Fruit fly (Drosophila melanogaster) whole organism, embryonic: ENCODE results near the gene CG32706.

Experiments used
- Atf3 ChIP-seq: fragments of 200-800 bp; sonication (Bioruptor generic); optimal IDR thresholded peaks from 3 replicates; lab custom pipeline; 2016; ENCODE audit warnings: missing biosample characterization, missing genetic modification characterization
- CG2120 ChIP-seq: fragments of 200-800 bp; sonication (Bioruptor generic); optimal IDR thresholded peaks from 3 replicates; lab custom pipeline; 2016; ENCODE audit warnings: missing biosample characterization, missing genetic modification characterization
- CG30403 ChIP-seq: fragments of 200-800 bp; sonication (Bioruptor generic); optimal IDR thresholded peaks from 3 replicates; lab custom pipeline; 2016; ENCODE audit warnings: missing biosample characterization, missing genetic modification characterization
- dmrt11E ChIP-seq: fragments of 200-800 bp; sonication (Bioruptor generic); optimal IDR thresholded peaks from 3 replicates; lab custom pipeline; 2018; ENCODE audit warnings: missing biosample characterization, mild to moderate bottlenecking, missing genetic modification characterization, moderate library complexity
- dmrt99B ChIP-seq: fragments of 200-800 bp; sonication (Bioruptor generic); optimal IDR thresholded peaks from 2 replicates; lab custom pipeline; 2018; ENCODE audit warnings: missing biosample characterization, mild to moderate bottlenecking, missing genetic modification characterization, moderate library complexity
- dysf ChIP-seq: fragments of 200-800 bp; sonication (Bioruptor generic); IDR thresholded peaks from 3 replicates; pipeline ENCODE4 v1.3.6; 2022; ENCODE audit warnings: missing biosample characterization, missing genetic modification characterization
- lilli ChIP-seq: fragments of 200-800 bp; sonication (Bioruptor generic); optimal IDR thresholded peaks from 3 replicates; lab custom pipeline; 2016; ENCODE audit warnings: missing biosample characterization, missing genetic modification characterization

dm6 chrX:9131523-9131922, 44.6 kb downstream of the CG32706 start:
- TF ChIP-seq lilli (GFP tag; lab: Kevin White, UChicago) (no peak), CG30403 (GFP tag; lab: Kevin White, UChicago) (no peak), Atf3 (no peak), dmrt11E (tag; lab: Kevin White, UChicago) (no peak), dmrt99B (tag; lab: Kevin White, UChicago) (no peak), dysf (GFP tag; lab: Robert Waterston, UW) (no peak), CG2120 (GFP tag; lab: Kevin White, UChicago) (no peak)
